Fruit fly (Drosophila melanogaster) whole organism, embryonic: ENCODE results near the gene Rad9.
A peak's percentile ranks its signal among the peaks of the same experiment; 100 is the strongest.

Experiments used
- BtbVII ChIP-seq: fragments of 200-800 bp; sonication (Bioruptor generic); optimal IDR thresholded peaks from 3 replicates; lab custom pipeline; 2017; ENCODE audit warnings: missing biosample characterization, mild to moderate bottlenecking, missing genetic modification characterization
- CG10565 ChIP-seq: fragments of 200-800 bp; sonication (Bioruptor generic); optimal IDR thresholded peaks from 3 replicates; lab custom pipeline; 2016; ENCODE audit warnings: missing biosample characterization, mild to moderate bottlenecking, missing genetic modification characterization
- CG11085 ChIP-seq: fragments of 200-800 bp; sonication (Bioruptor generic); IDR thresholded peaks from 2 replicates; pipeline ENCODE4 v1.3.6; 2022; ENCODE audit warnings: missing biosample characterization, missing genetic modification characterization
- CG11504 ChIP-seq: fragments of 200-800 bp; sonication (Bioruptor generic); optimal IDR thresholded peaks from 3 replicates; lab custom pipeline; 2019; ENCODE audit warnings: missing biosample characterization, mild to moderate bottlenecking, missing genetic modification characterization, moderate library complexity
- CG13287 ChIP-seq: fragments of 200-800 bp; sonication (Bioruptor generic); IDR thresholded peaks from 2 replicates; pipeline ENCODE4 v1.3.6; 2022; ENCODE audit warnings: missing biosample characterization, missing genetic modification characterization; ENCODE audit not compliant: partially characterized antibody
- CG13296 ChIP-seq: fragments of 200-800 bp; sonication (Bioruptor generic); optimal IDR thresholded peaks from 3 replicates; lab custom pipeline; 2018; ENCODE audit warnings: missing biosample characterization, mild to moderate bottlenecking, missing genetic modification characterization
- CG15479 ChIP-seq: fragments of 200-800 bp; sonication (Bioruptor generic); optimal IDR thresholded peaks from 3 replicates; lab custom pipeline; 2019; ENCODE audit warnings: missing biosample characterization, mild to moderate bottlenecking, missing genetic modification characterization, moderate library complexity
- CG15696 ChIP-seq: fragments of 200-800 bp; sonication (Bioruptor generic); optimal IDR thresholded peaks from 2 replicates; lab custom pipeline; 2019; ENCODE audit warnings: missing biosample characterization, mild to moderate bottlenecking, missing genetic modification characterization, moderate library complexity
- CG1603 ChIP-seq: fragments of 200-800 bp; sonication (Bioruptor generic); optimal IDR thresholded peaks from 2 replicates; lab custom pipeline; 2019; ENCODE audit warnings: missing biosample characterization, mild to moderate bottlenecking, missing genetic modification characterization, moderate library complexity
- CG17385 ChIP-seq: fragments of 200-800 bp; sonication (Bioruptor generic); optimal IDR thresholded peaks from 3 replicates; lab custom pipeline; 2018; ENCODE audit warnings: missing biosample characterization, mild to moderate bottlenecking, missing genetic modification characterization
- CG17912 ChIP-seq: fragments of 200-800 bp; sonication (Bioruptor generic); optimal IDR thresholded peaks from 2 replicates; lab custom pipeline; 2018; ENCODE audit warnings: missing biosample characterization, mild to moderate bottlenecking, missing genetic modification characterization
- CG2116 ChIP-seq: fragments of 200-800 bp; sonication (Bioruptor generic); optimal IDR thresholded peaks from 3 replicates; lab custom pipeline; 2018; ENCODE audit warnings: missing biosample characterization, mild to moderate bottlenecking, missing genetic modification characterization
- CG30403 ChIP-seq: fragments of 200-800 bp; sonication (Bioruptor generic); optimal IDR thresholded peaks from 3 replicates; lab custom pipeline; 2016; ENCODE audit warnings: missing biosample characterization, missing genetic modification characterization
- CG4360 ChIP-seq: fragments of 200-800 bp; sonication (Bioruptor generic); IDR thresholded peaks from 2 replicates; pipeline ENCODE4 v1.3.6; 2022; ENCODE audit warnings: missing biosample characterization, missing genetic modification characterization
- CG4404 ChIP-seq: fragments of 200-800 bp; sonication (Bioruptor generic); IDR thresholded peaks from 2 replicates; pipeline ENCODE4 v1.3.6; 2022; ENCODE audit warnings: missing biosample characterization, missing genetic modification characterization
- CG6175 ChIP-seq: fragments of 200-800 bp; sonication (Bioruptor generic); IDR thresholded peaks from 3 replicates; pipeline ENCODE4 v1.3.6; 2022; ENCODE audit warnings: missing biosample characterization, missing genetic modification characterization
- CG6683 ChIP-seq: fragments of 200-800 bp; sonication (Bioruptor generic); optimal IDR thresholded peaks from 2 replicates; lab custom pipeline; 2017; ENCODE audit warnings: missing biosample characterization, mild to moderate bottlenecking, missing genetic modification characterization, missing genetic modification reagents
- CG7963 ChIP-seq: fragments of 200-800 bp; sonication (Bioruptor generic); IDR thresholded peaks from 3 replicates; pipeline ENCODE4 v1.3.6; 2022; ENCODE audit warnings: missing biosample characterization, missing genetic modification characterization; ENCODE audit not compliant: partially characterized antibody
- Chrac-16 ChIP-seq: fragments of 200-800 bp; sonication (Bioruptor generic); optimal IDR thresholded peaks from 3 replicates; lab custom pipeline; 2016; ENCODE audit warnings: missing biosample characterization, missing genetic modification characterization
- D19B ChIP-seq: fragments of 200-800 bp; sonication (Bioruptor generic); optimal IDR thresholded peaks from 2 replicates; lab custom pipeline; 2017; ENCODE audit warnings: missing biosample characterization, mild to moderate bottlenecking, missing genetic modification characterization
- Dbx ChIP-seq: fragments of 200-800 bp; sonication (Bioruptor generic); IDR thresholded peaks from 3 replicates; pipeline ENCODE4 v1.3.6; 2022; ENCODE audit warnings: missing biosample characterization, missing genetic modification characterization
- Dip2 ChIP-seq: fragments of 200-800 bp; sonication (Bioruptor generic); IDR thresholded peaks from 2 replicates; pipeline ENCODE4 v1.3.6; 2022; ENCODE audit warnings: missing biosample characterization, missing genetic modification characterization
- Ets65A ChIP-seq: fragments of 200-800 bp; sonication (Bioruptor generic); peaks from one replicate; lab custom pipeline; 2016; ENCODE audit warnings: missing biosample characterization, missing genetic modification characterization
- GATAe ChIP-seq: fragments of 200-800 bp; sonication (Bioruptor generic); conservative IDR thresholded peaks from 2 replicates; pipeline ENCODE4 v1.3.6; 2022; ENCODE audit warnings: missing biosample characterization, missing genetic modification characterization
- HmgD ChIP-seq: fragments of 200-800 bp; sonication (Bioruptor generic); optimal IDR thresholded peaks from 3 replicates; lab custom pipeline; 2016; ENCODE audit warnings: missing biosample characterization, missing genetic modification characterization
- Hmr ChIP-seq: fragments of 200-800 bp; sonication (Bioruptor generic); optimal IDR thresholded peaks from 3 replicates; lab custom pipeline; 2017; ENCODE audit warnings: mild to moderate bottlenecking, missing biosample characterization, missing genetic modification reagents, missing genetic modification characterization
- Jarid2 ChIP-seq: fragments of 200-800 bp; sonication (Bioruptor generic); optimal IDR thresholded peaks from 3 replicates; lab custom pipeline; 2017; ENCODE audit warnings: mild to moderate bottlenecking, missing biosample characterization, missing genetic modification reagents, missing genetic modification characterization
- Mrtf ChIP-seq: fragments of 200-800 bp; sonication (Bioruptor generic); IDR thresholded peaks from 3 replicates; pipeline ENCODE4 v1.3.6; 2022; ENCODE audit warnings: missing biosample characterization, missing genetic modification characterization
- Scr ChIP-seq: fragments of 200-800 bp; sonication (Bioruptor generic); IDR thresholded peaks from 2 replicates; pipeline ENCODE4 v1.3.6; 2022; ENCODE audit warnings: missing biosample characterization, missing genetic modification characterization; ENCODE audit not compliant: partially characterized antibody
- chinmo ChIP-seq: fragments of 200-800 bp; sonication (Bioruptor generic); IDR thresholded peaks from 4 replicates; pipeline ENCODE4 v1.3.6; 2022; ENCODE audit warnings: missing biosample characterization, missing genetic modification characterization; ENCODE audit not compliant: partially characterized antibody
- exex ChIP-seq: fragments of 200-800 bp; sonication (Bioruptor generic); optimal IDR thresholded peaks from 4 replicates; lab custom pipeline; 2018; ENCODE audit warnings: missing biosample characterization, mild to moderate bottlenecking, missing genetic modification characterization, moderate library complexity
- gem ChIP-seq: fragments of 200-800 bp; sonication (Bioruptor generic); optimal IDR thresholded peaks from 2 replicates; lab custom pipeline; 2019; ENCODE audit warnings: missing biosample characterization, mild to moderate bottlenecking, missing genetic modification characterization, moderate library complexity
- gfzf ChIP-seq: fragments of 200-800 bp; sonication (Bioruptor generic); optimal IDR thresholded peaks from 2 replicates; lab custom pipeline; 2016; ENCODE audit warnings: missing biosample characterization, mild to moderate bottlenecking, missing genetic modification characterization, moderate library complexity
- insv ChIP-seq, 2 experiments: fragments of 200-800 bp; sonication (Bioruptor generic); optimal IDR thresholded peaks; 3 replicates each; lab custom pipeline; 2016 to 2018; ENCODE audit warnings: missing biosample characterization in 2 of 2, missing genetic modification characterization in 2 of 2
- lab ChIP-seq: fragments of 200-800 bp; sonication (Bioruptor generic); optimal IDR thresholded peaks from 3 replicates; lab custom pipeline; 2017; ENCODE audit warnings: missing biosample characterization, missing genetic modification characterization, mild to moderate bottlenecking, moderate library complexity, missing genetic modification reagents
- mld ChIP-seq: fragments of 200-800 bp; sonication (Bioruptor generic); IDR thresholded peaks from 3 replicates; pipeline ENCODE4 v1.3.6; 2022; ENCODE audit warnings: missing biosample characterization, missing genetic modification characterization; ENCODE audit not compliant: partially characterized antibody
- sd ChIP-seq: fragments of 200-800 bp; sonication (Bioruptor generic); optimal IDR thresholded peaks from 3 replicates; lab custom pipeline; 2018; ENCODE audit warnings: missing biosample characterization, mild to moderate bottlenecking, missing genetic modification characterization, moderate library complexity
- sim ChIP-seq: fragments of 200-800 bp; sonication (Bioruptor generic); IDR thresholded peaks from 2 replicates; pipeline ENCODE4 v1.3.6; 2022; ENCODE audit warnings: missing biosample characterization, missing genetic modification characterization
- sima ChIP-seq: fragments of 200-800 bp; sonication (Bioruptor generic); optimal IDR thresholded peaks from 2 replicates; lab custom pipeline; 2016; ENCODE audit warnings: missing biosample characterization, missing genetic modification characterization
- sna ChIP-seq: fragments of 200-800 bp; sonication (Bioruptor generic); IDR thresholded peaks from 2 replicates; pipeline ENCODE4 v1.3.6; 2022; ENCODE audit warnings: missing biosample characterization, missing genetic modification characterization; ENCODE audit not compliant: partially characterized antibody
- stwl ChIP-seq: fragments of 200-800 bp; sonication (Bioruptor generic); optimal IDR thresholded peaks from 3 replicates; lab custom pipeline; 2018; ENCODE audit warnings: missing biosample characterization, mild to moderate bottlenecking, missing genetic modification characterization, moderate library complexity
- twi ChIP-seq: fragments of 200-800 bp; optimal IDR thresholded peaks from 2 replicates; lab custom pipeline; 2019; ENCODE audit warnings: missing biosample characterization, mild to moderate bottlenecking, missing genetic modification characterization, moderate library complexity
- vvl ChIP-seq: fragments of 200-800 bp; sonication (Bioruptor generic); IDR thresholded peaks from 2 replicates; pipeline ENCODE4 v1.3.6; 2022; ENCODE audit warnings: missing biosample characterization, missing genetic modification characterization
- wdn ChIP-seq: fragments of 200-800 bp; sonication (Bioruptor generic); IDR thresholded peaks from 2 replicates; pipeline ENCODE4 v1.3.6; 2022; ENCODE audit warnings: missing biosample characterization, missing genetic modification characterization
- zen ChIP-seq: fragments of 200-800 bp; sonication (Bioruptor generic); optimal IDR thresholded peaks from 3 replicates; lab custom pipeline; 2018; ENCODE audit warnings: missing biosample characterization, mild to moderate bottlenecking, missing genetic modification characterization, moderate library complexity

Rad9 gene

DNA sequence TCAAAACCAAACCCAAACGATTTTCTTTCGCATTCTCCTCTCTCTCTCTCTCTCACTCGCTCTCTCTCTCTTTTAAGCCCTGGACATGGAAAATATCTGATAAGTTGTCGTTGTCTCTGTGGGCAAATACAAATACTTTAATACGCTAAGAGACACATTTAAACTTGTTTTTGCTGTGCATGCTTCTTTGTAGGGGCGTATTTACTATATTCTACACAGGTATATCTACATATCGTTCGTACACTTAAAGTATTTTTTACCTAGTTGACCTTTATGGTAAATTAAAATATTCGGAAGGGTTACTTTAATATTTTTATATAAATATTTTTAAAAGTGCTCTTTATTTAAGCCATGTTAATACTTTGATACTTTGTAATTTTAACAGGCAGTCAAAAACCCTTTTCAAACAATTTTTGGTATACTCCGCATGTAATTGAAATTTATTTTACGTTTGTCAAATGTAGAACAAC lies 26.0 kb downstream of the Rad9 start (continued):
- TF ChIP-seq Jarid2 (GFP tag; lab: Kevin White, UChicago) (peak; percentile 0), Ets65A (GFP tag; lab: Kevin White, UChicago) (no peak), GATAe (GFP tag; lab: Robert Waterston, UW) (no peak), gem (tag; lab: Kevin White, UChicago) (peak; percentile 2), CG11085 (no peak), CG11504 (tag; lab: Kevin White, UChicago) (peak; percentile 14), Scr (peak; percentile 36; the same call in 1 of the 2 replicates)
- TF ChIP-seq, all 482 proteins: peak for 47

DNA sequence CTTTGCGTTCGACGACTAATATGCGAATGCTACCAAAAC lies 26.3 kb downstream of the Rad9 start, which contains the start of gene Indy:
Gene Indy (minus strand): TSS at position 35 of the 39 bp plus-strand sequence.
- TF ChIP-seq CG13296 (GFP tag; lab: Kevin White, UChicago) (peak; percentile 27), BtbVII (GFP tag; lab: Kevin White, UChicago) (peak; percentile 58), CG17912 (GFP tag; lab: Kevin White, UChicago) (no peak), lab (GFP tag; lab: Kevin White, UChicago) (peak; percentile 48), sd (tag; lab: Kevin White, UChicago) (no peak), Dbx (GFP tag; lab: Robert Waterston, UW) (no peak), Jarid2 (GFP tag; lab: Kevin White, UChicago) (peak; percentile 26), vvl (GFP tag; lab: Robert Waterston, UW) (0 out of 2 replicates have a peak, but pooled peaks have one; percentile 10)

DNA sequence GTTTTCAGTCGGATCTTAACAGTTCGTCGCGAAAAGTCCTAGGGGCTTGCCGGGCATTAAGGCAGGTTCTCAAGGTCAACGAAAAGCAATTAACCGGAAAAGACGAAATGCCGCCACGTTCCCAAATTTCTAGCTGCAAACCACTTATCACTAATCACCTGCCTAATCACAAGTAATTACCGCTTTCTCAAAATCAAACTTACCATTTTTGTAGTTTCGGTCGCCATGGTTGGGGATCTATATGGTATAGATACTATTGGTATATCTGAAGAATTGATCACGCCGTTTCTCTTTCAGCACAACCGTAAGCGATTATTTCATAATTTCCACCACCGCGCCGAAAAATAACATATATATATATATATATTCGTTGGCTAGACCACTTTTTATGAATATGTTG lies 26.5 kb downstream of the Rad9 start:
- TF ChIP-seq exex (tag; lab: Kevin White, UChicago) (peak; percentile 69), zen (tag; lab: Kevin White, UChicago) (peak; percentile 61), CG1603 (no peak), mld (GFP tag; lab: Robert Waterston, UW) (no peak)

DNA sequence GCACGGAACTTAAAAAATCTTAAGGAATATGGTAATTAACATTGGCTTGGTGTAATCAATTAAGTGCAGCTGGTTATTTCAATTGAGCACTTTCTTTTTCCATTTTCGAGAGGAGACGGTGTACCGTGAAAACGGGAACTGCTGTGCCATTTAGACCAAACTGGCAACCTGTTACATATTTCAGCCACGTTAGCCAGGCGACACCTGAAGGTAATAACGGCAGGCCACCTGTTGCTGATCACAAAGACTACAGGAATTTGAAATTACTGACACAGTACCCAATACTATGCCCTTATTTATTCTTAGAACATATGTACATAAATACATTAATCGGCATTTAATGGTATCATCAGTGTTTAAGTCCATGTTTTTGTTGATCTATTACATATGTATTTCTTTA lies 30.1 kb downstream of the Rad9 start:
- no peak for TF ChIP-seq D19B (GFP tag; lab: Kevin White, UChicago)
- no peak for TF ChIP-seq CG2116
- no peak for TF ChIP-seq chinmo
- TF ChIP-seq CG17385 (GFP tag; lab: Kevin White, UChicago) = no peak
- TF ChIP-seq HmgD (GFP tag; lab: Kevin White, UChicago) = no peak
- TF ChIP-seq wdn (GFP tag; lab: Robert Waterston, UW) = no peak
- TF ChIP-seq Chrac-16 (GFP tag; lab: Kevin White, UChicago) = no peak
- TF ChIP-seq CG10565 (GFP tag; lab: Kevin White, UChicago) = no peak
- TF ChIP-seq Scr = no peak
- TF ChIP-seq CG6683 (GFP tag; lab: Kevin White, UChicago) = no peak

DNA sequence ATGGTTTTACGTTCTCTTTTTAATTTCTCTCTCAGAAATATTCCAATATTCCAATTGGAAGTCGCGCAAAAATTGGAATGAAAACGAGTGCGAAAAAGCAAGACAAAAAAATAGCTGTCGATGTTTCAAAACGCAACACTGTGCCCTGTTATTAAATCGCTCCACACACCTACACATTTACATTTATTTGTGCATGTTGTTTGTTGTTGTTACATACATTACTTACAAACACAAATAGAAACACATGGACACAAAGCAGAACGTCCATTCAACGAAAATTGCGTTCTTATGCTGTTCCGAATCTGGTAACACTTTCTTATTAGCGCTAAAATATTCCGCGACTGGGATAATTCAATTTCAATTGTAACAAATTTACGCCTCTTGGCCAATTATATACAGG lies 31.1 kb downstream of the Rad9 start:
- TF ChIP-seq CG4404 (GFP tag; lab: Robert Waterston, UW) (no peak), twi (tag; lab: Kevin White, UChicago) (peak; percentile 16), CG15479 (GFP tag; lab: Kevin White, UChicago) (peak; percentile 46), CG7963 (GFP tag; lab: Robert Waterston, UW) (no peak), CG30403 (no peak), CG6175 (GFP tag; lab: Robert Waterston, UW) (no peak), sna (0 out of 2 replicates have a peak, but pooled peaks have one; percentile 15), CG13287 (GFP tag; lab: Robert Waterston, UW) (no peak), Mrtf (GFP tag; lab: Robert Waterston, UW) (no peak), CG4360 (GFP tag; lab: Robert Waterston, UW) (peak; percentile 55; the same call in 1 of the 2 replicates), insv (GFP tag; optimal IDR thresholded peaks at IDR 0.05; lab: Kevin White, UChicago) (peak in 1 of 2 experiments; percentile 88), sim (GFP tag; lab: Robert Waterston, UW) (no peak), Dip2 (GFP tag; lab: Robert Waterston, UW) (no peak), CG15696 (tag; lab: Kevin White, UChicago) (no peak), CG2116 (peak; percentile 92), stwl (tag; lab: Kevin White, UChicago) (peak; percentile 91), gfzf (GFP tag; lab: Kevin White, UChicago) (peak; percentile 53), sima (no peak), Hmr (no peak)
